Fruit fly (Drosophila melanogaster): ENCODE measurements around the gene CG12985.

The CG12985 gene

DNA sequence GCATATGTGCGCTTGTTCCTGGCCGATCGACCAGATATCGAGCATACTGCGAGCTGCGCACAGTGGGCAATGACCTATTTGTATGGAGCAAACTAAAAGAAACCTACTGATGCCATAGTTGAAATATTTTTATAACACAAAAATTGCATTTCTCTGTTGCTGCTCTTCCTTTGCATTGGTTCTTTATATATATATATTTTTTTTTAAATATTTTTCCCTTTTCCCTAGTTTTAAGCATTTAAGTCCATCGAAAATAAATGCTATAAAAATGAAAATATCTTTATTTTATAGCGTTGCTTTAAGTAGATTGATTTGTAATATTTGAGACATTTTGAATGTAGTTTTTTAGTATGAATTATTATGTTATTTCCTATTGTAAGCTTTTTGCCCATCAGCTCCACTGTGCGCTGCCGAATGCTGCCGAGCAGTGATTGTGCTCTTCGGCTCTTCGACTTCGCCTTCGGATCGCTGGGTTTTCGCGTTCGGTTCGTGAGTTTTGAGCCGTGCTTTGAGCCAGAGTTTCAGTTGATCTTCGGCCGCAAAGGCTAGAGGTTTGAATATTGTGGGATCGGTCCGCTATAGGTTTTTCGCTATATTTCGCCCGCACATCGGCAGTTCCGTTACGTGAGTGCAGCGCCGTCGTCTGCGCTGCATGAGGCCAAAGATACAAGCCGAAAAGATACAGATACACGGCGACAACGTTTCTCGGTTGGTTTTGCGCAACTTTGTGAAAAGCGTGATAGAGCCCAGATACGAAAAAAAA lies 27.6 kb downstream of the CG12985 start, which contains the start of gene CG6847 (continued):
- no peak for TF ChIP-seq CG1792 (GFP tag; optimal IDR thresholded peaks at IDR 0.05)
- TF ChIP-seq lab (GFP tag; optimal IDR thresholded peaks at IDR 0.05) = peak; percentile 42
- TF ChIP-seq CG14965 (GFP tag; optimal IDR thresholded peaks at IDR 0.05; ENCODE audit: borderline replicate concordance) = no peak
- TF ChIP-seq Dll (GFP tag; IDR thresholded peaks at IDR 0.05; ENCODE audit: partially characterized antibody) = no peak
- no peak for TF ChIP-seq HLH54F (GFP tag; optimal IDR thresholded peaks at IDR 0.05)
- TF ChIP-seq CG4820 (GFP tag; optimal IDR thresholded peaks at IDR 0.05) = peak; percentile 41
- peak; percentile 31 for TF ChIP-seq D19A (tag; optimal IDR thresholded peaks at IDR 0.05)
- peak; percentile 20; the same call in 1 of the 2 replicates for TF ChIP-seq E2f2 (GFP tag; IDR thresholded peaks at IDR 0.05)
- no peak for TF ChIP-seq BtbVII (GFP tag; optimal IDR thresholded peaks at IDR 0.05)
- no peak for TF ChIP-seq Aef1 (GFP tag; IDR thresholded peaks at IDR 0.05)
- no peak for TF ChIP-seq CG8281 (tag; optimal IDR thresholded peaks at IDR 0.05)
- no peak for TF ChIP-seq Side (GFP tag; optimal IDR thresholded peaks at IDR 0.05)
- no peak for TF ChIP-seq gro (GFP tag; optimal IDR thresholded peaks at IDR 0.05)
- TF ChIP-seq CG30020 (tag; optimal IDR thresholded peaks at IDR 0.05) = peak; percentile 28
- TF ChIP-seq fd64A (GFP tag; optimal IDR thresholded peaks at IDR 0.05) = no peak
- peak; percentile 57 for TF ChIP-seq CG10979 (tag; optimal IDR thresholded peaks at IDR 0.05)
- TF ChIP-seq CG12236 (GFP tag; optimal IDR thresholded peaks at IDR 0.05) = no peak
- TF ChIP-seq lola (GFP tag; optimal IDR thresholded peaks at IDR 0.05) = peak in 1 of 3 experiments; percentile 78
- no peak for TF ChIP-seq h (optimal IDR thresholded peaks at IDR 0.05)
- no peak for TF ChIP-seq CG12071 (GFP tag; optimal IDR thresholded peaks at IDR 0.05)
- TF ChIP-seq bab2 (GFP tag; optimal IDR thresholded peaks at IDR 0.05) = no peak
- TF ChIP-seq CG18476 (GFP tag; optimal IDR thresholded peaks at IDR 0.05) = peak; percentile 43
- TF ChIP-seq CG5245 (GFP tag; optimal IDR thresholded peaks at IDR 0.05) = no peak
- no peak for TF ChIP-seq CkIIα-i1 (GFP tag; IDR thresholded peaks at IDR 0.05)
- peak; percentile 39 for TF ChIP-seq fd96Cb (tag; optimal IDR thresholded peaks at IDR 0.05)
- no peak for TF ChIP-seq disco-r (GFP tag; optimal IDR thresholded peaks at IDR 0.05)
- TF ChIP-seq oc (tag; optimal IDR thresholded peaks at IDR 0.05) = peak; percentile 62
- peak; percentile 65 for TF ChIP-seq Chrac-16 (GFP tag; optimal IDR thresholded peaks at IDR 0.05)
- peak; percentile 31 for TF ChIP-seq CG14710 (tag; optimal IDR thresholded peaks at IDR 0.05)
- TF ChIP-seq Lhr (GFP tag; optimal IDR thresholded peaks at IDR 0.05) = peak; percentile 15
- peak; percentile 28 for TF ChIP-seq Camta (GFP tag; optimal IDR thresholded peaks at IDR 0.05)
- TF ChIP-seq Six4 (GFP tag; optimal IDR thresholded peaks at IDR 0.05) = peak; percentile 7
- no peak for TF ChIP-seq Atf-2 (GFP tag; optimal IDR thresholded peaks at IDR 0.05)
- peak; percentile 44 for TF ChIP-seq CG33557 (GFP tag; optimal IDR thresholded peaks at IDR 0.05)
- TF ChIP-seq odd (GFP tag; optimal IDR thresholded peaks at IDR 0.05) = peak; percentile 49
- peak; percentile 36; the same call in 1 of the 2 replicates for TF ChIP-seq Atf6 (GFP tag; IDR thresholded peaks at IDR 0.05)
- TF ChIP-seq ttk (GFP tag; IDR thresholded peaks at IDR 0.05) = peak; percentile 42; the same call in 1 of the 2 replicates
- no peak for TF ChIP-seq hkb (optimal IDR thresholded peaks at IDR 0.05)
- TF ChIP-seq hkb (GFP tag; IDR thresholded peaks at IDR 0.05) = peak; percentile 41; the same call in 1 of the 2 replicates
- no peak for TF ChIP-seq Hand (GFP tag; optimal IDR thresholded peaks at IDR 0.05)
- no peak for TF ChIP-seq Mes4 (GFP tag; optimal IDR thresholded peaks at IDR 0.05)
- TF ChIP-seq bbx (GFP tag; IDR thresholded peaks at IDR 0.05; ENCODE audit: partially characterized antibody) = peak; percentile 31; the same call in 1 of the 2 replicates
- TF ChIP-seq fd102C (GFP tag; optimal IDR thresholded peaks at IDR 0.05) = no peak
- TF ChIP-seq gcm2 (GFP tag; optimal IDR thresholded peaks at IDR 0.05) = no peak
- TF ChIP-seq HHEX (GFP tag; optimal IDR thresholded peaks at IDR 0.05) = peak; percentile 40
- TF ChIP-seq chn (GFP tag; optimal IDR thresholded peaks at IDR 0.05) = peak; percentile 5
- peak; percentile 60 for TF ChIP-seq Jarid2 (GFP tag; optimal IDR thresholded peaks at IDR 0.05)
- TF ChIP-seq CG30431 (GFP tag; optimal IDR thresholded peaks at IDR 0.05) = peak; percentile 65
- TF ChIP-seq yki (optimal IDR thresholded peaks at IDR 0.05) = no peak
- TF ChIP-seq CG1602 (GFP tag; optimal IDR thresholded peaks at IDR 0.05) = peak; percentile 62

Data from whole organism, embryonic.